Worm (Caenorhabditis elegans): ENCODE measurements around the gene cpsf-2.

DNA sequence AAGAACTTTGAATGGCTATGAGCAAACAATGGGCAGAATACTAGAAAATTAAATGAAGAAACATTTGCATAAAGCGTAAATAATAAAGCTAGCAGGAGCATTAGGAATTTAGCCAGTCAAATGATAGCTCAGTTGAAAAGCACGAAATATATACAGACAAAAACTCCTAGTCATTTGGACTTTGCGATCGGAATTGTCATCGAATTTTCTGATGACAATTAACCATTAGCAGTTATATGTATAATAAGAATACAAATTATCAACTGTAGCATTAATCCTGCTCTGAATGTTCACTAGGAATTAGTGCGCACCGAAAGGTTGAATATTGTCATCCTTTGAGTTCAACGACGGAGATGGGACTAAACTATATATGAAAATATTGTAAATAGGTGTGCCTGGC is 31.6 kb upstream of the cpsf-2 start, which contains the start of gene ugt-38:
- TF ChIP-seq elt-3 (tag; optimal IDR thresholded peaks at IDR 0.05) (no peak), lin-39 (tag; optimal IDR thresholded peaks at IDR 0.05) (no peak), lin-11 (tag; optimal IDR thresholded peaks at IDR 0.05) (no peak), ama-1 (optimal IDR thresholded peaks at IDR 0.05) (no peak), zag-1 (tag; optimal IDR thresholded peaks at IDR 0.05) (no peak), snpc-4 (tag; optimal IDR thresholded peaks at IDR 0.05) (no peak), lsy-2 (tag; optimal IDR thresholded peaks at IDR 0.05) (no peak), C34F6.9 (tag; optimal IDR thresholded peaks at IDR 0.05) (no peak), nhr-25 (tag; optimal IDR thresholded peaks at IDR 0.05) (no peak), nhr-77 (tag; optimal IDR thresholded peaks at IDR 0.05) (no peak), peb-1 (tag; optimal IDR thresholded peaks at IDR 0.05) (no peak), unc-39 (tag; optimal IDR thresholded peaks at IDR 0.05) (no peak)
